Fruit fly (Drosophila melanogaster) whole organism, embryonic: ENCODE results near the gene Oseg1.

ENCODE experiments used
- Adf1 ChIP-seq: fragments of 200-800 bp; sonication (Bioruptor generic); IDR thresholded peaks from 2 replicates; pipeline ENCODE4 v1.3.6; 2022; ENCODE audit warnings: missing biosample characterization, missing genetic modification characterization
- Antp ChIP-seq: fragments of 200-800 bp; sonication (Bioruptor generic); optimal IDR thresholded peaks from 3 replicates; lab custom pipeline; 2016; ENCODE audit warnings: missing biosample characterization, missing genetic modification characterization
- Asciz ChIP-seq: fragments of 200-800 bp; sonication (Bioruptor generic); optimal IDR thresholded peaks from 2 replicates; lab custom pipeline; 2017; ENCODE audit warnings: missing biosample characterization, mild to moderate bottlenecking, missing genetic modification characterization, missing genetic modification reagents
- Bgb ChIP-seq: fragments of 200-800 bp; sonication (Bioruptor generic); IDR thresholded peaks from 2 replicates; pipeline ENCODE4 v1.3.6; 2022; ENCODE audit warnings: missing biosample characterization, missing genetic modification characterization; ENCODE audit not compliant: partially characterized antibody
- CG10267 ChIP-seq: fragments of 200-800 bp; sonication (Bioruptor generic); optimal IDR thresholded peaks from 2 replicates; lab custom pipeline; 2018; ENCODE audit warnings: missing biosample characterization, mild to moderate bottlenecking, missing genetic modification characterization, moderate library complexity
- CG10565 ChIP-seq: fragments of 200-800 bp; sonication (Bioruptor generic); optimal IDR thresholded peaks from 3 replicates; lab custom pipeline; 2016; ENCODE audit warnings: missing biosample characterization, mild to moderate bottlenecking, missing genetic modification characterization
- CG11398 ChIP-seq: fragments of 200-800 bp; sonication (Bioruptor generic); optimal IDR thresholded peaks from 2 replicates; lab custom pipeline; 2016; ENCODE audit warnings: missing biosample characterization, missing genetic modification characterization
- CG11695 ChIP-seq: fragments of 200-800 bp; sonication (Bioruptor generic); IDR thresholded peaks from 3 replicates; pipeline ENCODE4 v1.3.6; 2022; ENCODE audit warnings: missing biosample characterization, missing genetic modification characterization
- CG13624 ChIP-seq: fragments of 200-800 bp; sonication (Bioruptor generic); optimal IDR thresholded peaks from 2 replicates; lab custom pipeline; 2016; ENCODE audit warnings: missing biosample characterization, missing genetic modification characterization
- CG15269 ChIP-seq: fragments of 200-800 bp; sonication (Bioruptor generic); optimal IDR thresholded peaks from 2 replicates; lab custom pipeline; 2018; ENCODE audit warnings: missing biosample characterization, mild to moderate bottlenecking, missing genetic modification characterization, moderate library complexity
- CG16813 ChIP-seq: fragments of 200-800 bp; sonication (Bioruptor generic); IDR thresholded peaks from 3 replicates; pipeline ENCODE4 v1.3.6; 2022; ENCODE audit warnings: missing biosample characterization, missing genetic modification characterization; ENCODE audit not compliant: partially characterized antibody
- CG17612 ChIP-seq: fragments of 200-800 bp; sonication (Bioruptor generic); IDR thresholded peaks from 2 replicates; pipeline ENCODE4 v1.3.6; 2022; ENCODE audit warnings: missing biosample characterization, missing genetic modification characterization
- CG18599 ChIP-seq: fragments of 200-800 bp; sonication (Bioruptor generic); optimal IDR thresholded peaks from 3 replicates; lab custom pipeline; 2017; ENCODE audit warnings: missing biosample characterization, missing genetic modification characterization, mild to moderate bottlenecking, moderate library complexity, missing genetic modification reagents
- CG2129 ChIP-seq: fragments of 200-800 bp; sonication (Bioruptor generic); IDR thresholded peaks from 2 replicates; pipeline ENCODE4 v1.3.6; 2022; ENCODE audit warnings: missing biosample characterization, missing genetic modification characterization; ENCODE audit not compliant: partially characterized antibody
- CG30020 ChIP-seq: fragments of 200-800 bp; optimal IDR thresholded peaks from 2 replicates; lab custom pipeline; 2019; ENCODE audit warnings: missing biosample characterization, mild to moderate bottlenecking, missing genetic modification characterization, moderate library complexity
- CG3065 ChIP-seq: fragments of 200-800 bp; sonication (Bioruptor generic); optimal IDR thresholded peaks from 2 replicates; lab custom pipeline; 2016; ENCODE audit warnings: missing biosample characterization, missing genetic modification characterization
- CG3407 ChIP-seq: fragments of 200-800 bp; sonication (Bioruptor generic); optimal IDR thresholded peaks from 2 replicates; lab custom pipeline; 2018; ENCODE audit warnings: missing biosample characterization, mild to moderate bottlenecking, missing genetic modification characterization
- CG42726 ChIP-seq: fragments of 200-800 bp; sonication (Bioruptor generic); IDR thresholded peaks from 2 replicates; pipeline ENCODE4 v1.3.6; 2022; ENCODE audit warnings: missing biosample characterization, missing genetic modification characterization; ENCODE audit not compliant: partially characterized antibody
- CG4282 ChIP-seq: fragments of 200-800 bp; sonication (Bioruptor generic); optimal IDR thresholded peaks from 2 replicates; lab custom pipeline; 2016; ENCODE audit warnings: missing biosample characterization, missing genetic modification characterization
- CG6791 ChIP-seq: fragments of 200-800 bp; sonication (Bioruptor generic); IDR thresholded peaks from 3 replicates; pipeline ENCODE4 v1.3.6; 2022; ENCODE audit warnings: missing biosample characterization, missing genetic modification characterization; ENCODE audit not compliant: partially characterized antibody
- CG7372 ChIP-seq: fragments of 200-800 bp; sonication (Bioruptor generic); IDR thresholded peaks from 2 replicates; pipeline ENCODE4 v1.3.6; 2022; ENCODE audit warnings: missing biosample characterization, missing genetic modification characterization
- CG7963 ChIP-seq: fragments of 200-800 bp; sonication (Bioruptor generic); IDR thresholded peaks from 3 replicates; pipeline ENCODE4 v1.3.6; 2022; ENCODE audit warnings: missing biosample characterization, missing genetic modification characterization; ENCODE audit not compliant: partially characterized antibody
- CG8388 ChIP-seq: fragments of 200-800 bp; sonication (Bioruptor generic); optimal IDR thresholded peaks from 2 replicates; lab custom pipeline; 2019; ENCODE audit warnings: missing biosample characterization, mild to moderate bottlenecking, missing genetic modification characterization, moderate library complexity
- CG9727 ChIP-seq: fragments of 200-800 bp; sonication (Bioruptor generic); optimal IDR thresholded peaks from 3 replicates; lab custom pipeline; 2017; ENCODE audit warnings: missing biosample characterization, mild to moderate bottlenecking, missing genetic modification characterization
- Dip2 ChIP-seq: fragments of 200-800 bp; sonication (Bioruptor generic); IDR thresholded peaks from 2 replicates; pipeline ENCODE4 v1.3.6; 2022; ENCODE audit warnings: missing biosample characterization, missing genetic modification characterization
- Hsf ChIP-seq: fragments of 200-800 bp; sonication (Bioruptor generic); optimal IDR thresholded peaks from 3 replicates; lab custom pipeline; 2016; ENCODE audit warnings: missing biosample characterization, missing genetic modification characterization
- MBD-R2 ChIP-seq: fragments of 200-800 bp; sonication (Bioruptor generic); IDR thresholded peaks from 2 replicates; pipeline ENCODE4 v1.3.6; 2022; ENCODE audit warnings: missing biosample characterization, missing genetic modification characterization
- Max ChIP-seq: fragments of 200-800 bp; sonication (Bioruptor generic); optimal IDR thresholded peaks from 2 replicates; lab custom pipeline; 2016; ENCODE audit warnings: missing biosample characterization, mild to moderate bottlenecking, missing genetic modification characterization
- Nf-YC ChIP-seq: fragments of 200-800 bp; optimal IDR thresholded peaks from 3 replicates; lab custom pipeline; 2019; ENCODE audit warnings: missing biosample characterization, mild to moderate bottlenecking, missing genetic modification characterization, moderate library complexity
- Opbp ChIP-seq: fragments of 200-800 bp; sonication (Bioruptor generic); IDR thresholded peaks from 3 replicates; pipeline ENCODE4 v1.3.6; 2022; ENCODE audit warnings: missing biosample characterization, missing genetic modification characterization; ENCODE audit not compliant: partially characterized antibody
- Poxn ChIP-seq: fragments of 200-800 bp; sonication (Bioruptor generic); IDR thresholded peaks from 2 replicates; pipeline ENCODE4 v1.3.6; 2022; ENCODE audit warnings: missing biosample characterization, missing genetic modification characterization
- Sin3A ChIP-seq: fragments of >200 bp; optimal IDR thresholded peaks from 2 replicates; lab custom pipeline; 2018
- amos ChIP-seq: fragments of 200-800 bp; sonication (Bioruptor generic); IDR thresholded peaks from 2 replicates; pipeline ENCODE4 v1.3.6; 2022; ENCODE audit warnings: missing biosample characterization, missing genetic modification characterization; ENCODE audit not compliant: partially characterized antibody
- bbx ChIP-seq: fragments of 200-800 bp; sonication (Bioruptor generic); IDR thresholded peaks from 2 replicates; pipeline ENCODE4 v1.3.6; 2022; ENCODE audit warnings: missing biosample characterization, missing genetic modification characterization; ENCODE audit not compliant: partially characterized antibody
- chm ChIP-seq: fragments of 200-800 bp; sonication (Bioruptor generic); IDR thresholded peaks from 2 replicates; pipeline ENCODE4 v1.3.6; 2022; ENCODE audit warnings: missing biosample characterization, missing genetic modification characterization
- dm ChIP-seq: fragments of 200-800 bp; sonication (Bioruptor generic); optimal IDR thresholded peaks from 3 replicates; lab custom pipeline; 2016; ENCODE audit warnings: missing biosample characterization, missing genetic modification characterization
- hb ChIP-seq: fragments of 200-800 bp; sonication (Bioruptor generic); IDR thresholded peaks from 3 replicates; pipeline ENCODE4 v1.3.6; 2022; ENCODE audit warnings: missing biosample characterization, missing genetic modification characterization; ENCODE audit not compliant: partially characterized antibody
- knrl ChIP-seq: fragments of 200-800 bp; sonication (Bioruptor generic); IDR thresholded peaks from 3 replicates; pipeline ENCODE4 v1.3.6; 2022; ENCODE audit warnings: missing biosample characterization, missing genetic modification characterization; ENCODE audit not compliant: partially characterized antibody
- lilli ChIP-seq: fragments of 200-800 bp; sonication (Bioruptor generic); optimal IDR thresholded peaks from 3 replicates; lab custom pipeline; 2016; ENCODE audit warnings: missing biosample characterization, missing genetic modification characterization
- pho ChIP-seq: fragments of 200-800 bp; sonication (Bioruptor generic); optimal IDR thresholded peaks from 2 replicates; lab custom pipeline; 2016; ENCODE audit warnings: missing biosample characterization, missing genetic modification characterization
- prd ChIP-seq, 3 experiments: fragments of >200 bp in 2 of 3; fragments of 200-800 bp in 1 of 3; sonication (Bioruptor generic) in 1 of 3; optimal IDR thresholded peaks in 2 of 3; IDR thresholded peaks in 1 of 3; 2 replicates in 2 of 3; 3 replicates in 1 of 3; pipeline versions ENCODE4 v1.3.6 to Lab custom; 2017 to 2022; ENCODE audit warnings: missing biosample characterization in 1 of 3, missing genetic modification characterization in 1 of 3
- psq ChIP-seq: fragments of 200-800 bp; sonication (Bioruptor generic); optimal IDR thresholded peaks from 2 replicates; lab custom pipeline; 2017; ENCODE audit warnings: missing biosample characterization, missing genetic modification characterization
- pzg ChIP-seq: fragments of 200-800 bp; sonication (Bioruptor generic); optimal IDR thresholded peaks from 3 replicates; lab custom pipeline; 2018; ENCODE audit warnings: missing biosample characterization, mild to moderate bottlenecking, missing genetic modification characterization, moderate library complexity
- row ChIP-seq: fragments of 200-800 bp; sonication (Bioruptor generic); IDR thresholded peaks from 3 replicates; pipeline ENCODE4 v1.3.6; 2022; ENCODE audit warnings: missing biosample characterization, missing genetic modification characterization
- sd ChIP-seq: fragments of 200-800 bp; sonication (Bioruptor generic); optimal IDR thresholded peaks from 3 replicates; lab custom pipeline; 2018; ENCODE audit warnings: missing biosample characterization, mild to moderate bottlenecking, missing genetic modification characterization, moderate library complexity
- shn ChIP-seq: fragments of 200-800 bp; sonication (Bioruptor generic); optimal IDR thresholded peaks from 3 replicates; lab custom pipeline; 2016; ENCODE audit warnings: missing biosample characterization, missing genetic modification characterization
- sna ChIP-seq: fragments of 200-800 bp; sonication (Bioruptor generic); IDR thresholded peaks from 2 replicates; pipeline ENCODE4 v1.3.6; 2022; ENCODE audit warnings: missing biosample characterization, missing genetic modification characterization; ENCODE audit not compliant: partially characterized antibody
- stwl ChIP-seq: fragments of 200-800 bp; sonication (Bioruptor generic); optimal IDR thresholded peaks from 3 replicates; lab custom pipeline; 2018; ENCODE audit warnings: missing biosample characterization, mild to moderate bottlenecking, missing genetic modification characterization, moderate library complexity
- zfh1 ChIP-seq: fragments of 200-800 bp; sonication (Bioruptor generic); IDR thresholded peaks from 3 replicates; pipeline ENCODE4 v1.3.6; 2022; ENCODE audit warnings: missing biosample characterization, missing genetic modification characterization

Oseg1 gene

dm6 chr3L:8405123-8405522 lies 7.5 kb downstream of the Oseg1 start, which contains the start of the genes Tpt, mkg-p and CG13667 (continued):
- TF ChIP-seq CG42726 (GFP tag; lab: Robert Waterston, UW) (peak; percentile 52; the same call in 1 of the 2 replicates), pzg (GFP tag; lab: Kevin White, UChicago) (peak; percentile 97), CG9727 (GFP tag; lab: Kevin White, UChicago) (no peak), sna (GFP tag; lab: Robert Waterston, UW) (peak; percentile 80), CG11695 (no peak), Asciz (GFP tag; lab: Kevin White, UChicago) (no peak), psq (GFP tag; lab: Kevin White, UChicago) (no peak), CG3065 (GFP tag; lab: Kevin White, UChicago) (no peak), Adf1 (GFP tag; lab: Robert Waterston, UW) (no peak), Dip2 (GFP tag; lab: Robert Waterston, UW) (no peak), CG7372 (no peak), CG6791 (GFP tag; lab: Robert Waterston, UW) (peak; percentile 79), CG15269 (tag; lab: Kevin White, UChicago) (no peak), Max (GFP tag; lab: Kevin White, UChicago) (no peak), Bgb (GFP tag; lab: Robert Waterston, UW) (peak; percentile 84), CG17612 (no peak), hb (GFP tag; lab: Robert Waterston, UW) (peak; percentile 71), prd (optimal IDR thresholded peaks at IDR 0.05; lab: Kevin White, UChicago) (no peak), prd (GFP tag; IDR thresholded peaks at IDR 0.05; lab: Robert Waterston, UW) (0 out of 3 replicates have a peak, but pooled peaks have one; percentile 21), Antp (peak; percentile 7), chm (GFP tag; lab: Robert Waterston, UW) (no peak), pho (GFP tag; lab: Kevin White, UChicago) (peak; percentile 13), MBD-R2 (GFP tag; lab: Robert Waterston, UW) (peak; percentile 69; the same call in 1 of the 2 replicates), CG11398 (GFP tag; lab: Kevin White, UChicago) (no peak), Hsf (GFP tag; lab: Kevin White, UChicago) (no peak), CG3407 (GFP tag; lab: Kevin White, UChicago) (no peak), CG16813 (GFP tag; lab: Robert Waterston, UW) (peak; percentile 82), amos (GFP tag; lab: Robert Waterston, UW) (peak; percentile 91), CG2129 (peak; percentile 64), sd (tag; lab: Kevin White, UChicago) (no peak), zfh1 (GFP tag; lab: Robert Waterston, UW) (no peak), Poxn (GFP tag; lab: Robert Waterston, UW) (no peak), CG4282 (GFP tag; lab: Kevin White, UChicago) (no peak), row (GFP tag; lab: Robert Waterston, UW) (peak; percentile 49; the same call in 1 of the 3 replicates), CG10565 (GFP tag; lab: Kevin White, UChicago) (no peak), CG18599 (GFP tag; lab: Kevin White, UChicago) (no peak), Nf-YC (tag; lab: Kevin White, UChicago) (no peak), bbx (peak; percentile 91), CG30020 (tag; lab: Kevin White, UChicago) (peak; percentile 74), CG8388 (GFP tag; lab: Kevin White, UChicago) (no peak), knrl (peak; percentile 83), shn (no peak), dm (peak; percentile 58), CG10267 (tag; lab: Kevin White, UChicago) (peak; percentile 68), Sin3A (lab: Kevin White, UChicago) (peak; percentile 72), CG7963 (GFP tag; lab: Robert Waterston, UW) (peak; percentile 62; the same call in 2 of the 3 replicates), CG13624 (peak; percentile 58), Opbp (GFP tag; lab: Robert Waterston, UW) (peak; percentile 89), stwl (tag; lab: Kevin White, UChicago) (peak; percentile 81), lilli (GFP tag; lab: Kevin White, UChicago) (no peak)
